Fruit fly (Drosophila melanogaster): ENCODE measurements around the gene CG6693.

DNA sequence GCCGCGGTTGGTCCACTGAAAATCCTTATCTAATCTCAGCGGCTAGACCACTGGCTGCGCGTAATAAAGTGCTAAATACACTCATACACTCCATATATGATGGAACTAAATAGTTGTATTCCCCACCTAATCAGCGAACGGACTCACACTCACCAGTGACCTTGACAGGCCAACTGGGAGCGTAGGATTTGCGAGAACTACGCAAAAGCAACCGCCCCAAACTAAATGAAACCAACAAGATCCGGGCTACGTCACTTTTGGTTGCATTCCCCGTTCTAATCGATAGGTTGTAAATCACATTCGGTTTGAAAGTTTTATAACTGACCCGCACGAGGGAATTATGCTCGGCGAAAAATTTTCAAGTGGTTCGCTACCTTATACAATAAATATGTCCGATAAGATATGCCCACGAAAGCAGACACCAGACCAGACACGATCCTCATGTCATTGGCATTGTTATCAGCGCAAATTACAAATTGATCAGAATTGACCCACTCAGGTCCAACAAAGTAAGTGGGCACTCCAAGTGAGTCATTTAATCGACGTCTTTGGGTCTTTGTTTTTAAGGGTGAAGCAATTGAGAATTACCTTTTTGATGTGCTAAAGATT is 22.1 kb downstream of the CG6693 start:
- TF ChIP-seq Mnt (GFP tag; optimal IDR thresholded peaks at IDR 0.05) (no peak), CG7101 (tag; optimal IDR thresholded peaks at IDR 0.05) (no peak), CG33017 (tag; optimal IDR thresholded peaks at IDR 0.05) (peak; percentile 23), cnc (optimal IDR thresholded peaks at IDR 0.05) (no peak), CG7045 (GFP tag; optimal IDR thresholded peaks at IDR 0.05) (peak; percentile 0), CG1620 (GFP tag; optimal IDR thresholded peaks at IDR 0.05) (no peak), pad (GFP tag; optimal IDR thresholded peaks at IDR 0.05) (no peak), toe (GFP tag; optimal IDR thresholded peaks at IDR 0.05) (no peak), tj (GFP tag; optimal IDR thresholded peaks at IDR 0.05) (no peak), bab1 (GFP tag; optimal IDR thresholded peaks at IDR 0.05) (no peak)

All from whole organism, adult.